Fruit fly (Drosophila melanogaster): ENCODE measurements around the gene AdamTS-B.
A peak's percentile ranks its signal among the peaks of the same experiment; 100 is the strongest.

AdamTS-B gene

dm6 chrX:5737676-5738220 is 39.4 kb downstream of the AdamTS-B start, which contains the start of gene Snx27 (continued):
- TF ChIP-seq fru (optimal IDR thresholded peaks at IDR 0.05) (no peak), CG6689 (GFP tag; IDR thresholded peaks at IDR 0.05) (no peak), CG10979 (tag; optimal IDR thresholded peaks at IDR 0.05) (peak; percentile 5), ssp (GFP tag; IDR thresholded peaks at IDR 0.05) (peak; percentile 57), fd96Cb (tag; optimal IDR thresholded peaks at IDR 0.05) (no peak), Trl (optimal IDR thresholded peaks at IDR 0.05) (no peak), Trl (GFP tag; optimal IDR thresholded peaks at IDR 0.05) (peak; percentile 70), pros (GFP tag; optimal IDR thresholded peaks at IDR 0.05) (no peak), CG9876 (GFP tag; optimal IDR thresholded peaks at IDR 0.05) (peak; percentile 46), Bdp1 (GFP tag; optimal IDR thresholded peaks at IDR 0.05) (no peak), Rx (GFP tag; IDR thresholded peaks at IDR 0.05) (no peak), unc-4 (GFP tag; IDR thresholded peaks at IDR 0.05; ENCODE audit: partially characterized antibody) (peak; percentile 99), CG9609 (GFP tag; optimal IDR thresholded peaks at IDR 0.05) (peak; percentile 51), trem (tag; optimal IDR thresholded peaks at IDR 0.05) (peak; percentile 81), CG7839 (tag; optimal IDR thresholded peaks at IDR 0.05) (no peak), dimm (GFP tag; IDR thresholded peaks at IDR 0.05) (no peak), Ets97D (GFP tag; optimal IDR thresholded peaks at IDR 0.05) (peak; percentile 92), CG10321 (GFP tag; IDR thresholded peaks at IDR 0.05) (no peak), hbn (GFP tag; IDR thresholded peaks at IDR 0.05; ENCODE audit: partially characterized antibody) (peak; percentile 99), toy (GFP tag; IDR thresholded peaks at IDR 0.05) (no peak), CG17612 (GFP tag; IDR thresholded peaks at IDR 0.05) (no peak), CG2889 (GFP tag; IDR thresholded peaks at IDR 0.05) (no peak), usp (GFP tag; optimal IDR thresholded peaks at IDR 0.05) (no peak), fd64A (GFP tag; optimal IDR thresholded peaks at IDR 0.05) (no peak), Deaf1 (tag; optimal IDR thresholded peaks at IDR 0.05) (no peak), mirr (GFP tag; optimal IDR thresholded peaks at IDR 0.05) (peak; percentile 14), dpn (GFP tag; optimal IDR thresholded peaks at IDR 0.05) (peak; percentile 32 to 68), abd-A (tag; optimal IDR thresholded peaks at IDR 0.05) (no peak), jigr1 (GFP tag; IDR thresholded peaks at IDR 0.05) (no peak), CG2678 (tag; optimal IDR thresholded peaks at IDR 0.05) (peak; percentile 11), rib (GFP tag; IDR thresholded peaks at IDR 0.05) (peak; percentile 59; the same call in 1 of the 2 replicates), CG4820 (GFP tag; optimal IDR thresholded peaks at IDR 0.05) (no peak), Sry-δ (GFP tag; optimal IDR thresholded peaks at IDR 0.05) (peak; percentile 96), TFAM (GFP tag; optimal IDR thresholded peaks at IDR 0.05) (no peak), cg (GFP tag; optimal IDR thresholded peaks at IDR 0.05) (peak; percentile 70), CG32767 (GFP tag; IDR thresholded peaks at IDR 0.05) (no peak), zfh2 (GFP tag; optimal IDR thresholded peaks at IDR 0.05) (peak; percentile 63), CG6813 (GFP tag; optimal IDR thresholded peaks at IDR 0.05) (peak; percentile 17), Xbp1 (GFP tag; optimal IDR thresholded peaks at IDR 0.05) (peak; percentile 53), Dek (tag; optimal IDR thresholded peaks at IDR 0.05) (peak; percentile 47), crol (GFP tag; IDR thresholded peaks at IDR 0.05) (no peak), chn (GFP tag; optimal IDR thresholded peaks at IDR 0.05) (peak; percentile 41), CG8281 (tag; optimal IDR thresholded peaks at IDR 0.05) (no peak), HHEX (GFP tag; optimal IDR thresholded peaks at IDR 0.05) (no peak), Doc2 (GFP tag; IDR thresholded peaks at IDR 0.05) (no peak), gsb (GFP tag; IDR thresholded peaks at IDR 0.05) (no peak), CG6254 (GFP tag; optimal IDR thresholded peaks at IDR 0.05) (no peak), Vsx1 (GFP tag; optimal IDR thresholded peaks at IDR 0.05) (peak; percentile 14), CG10959 (GFP tag; IDR thresholded peaks at IDR 0.05) (no peak), NK7.1 (GFP tag; optimal IDR thresholded peaks at IDR 0.05) (no peak), cad (GFP tag; optimal IDR thresholded peaks at IDR 0.05) (no peak), CG15269 (tag; optimal IDR thresholded peaks at IDR 0.05) (no peak)
